Fruit fly (Drosophila melanogaster) whole organism, embryonic: ENCODE measurements around the gene Pxn.
A peak's percentile ranks its signal among the peaks of the same experiment; 100 is the strongest.

ENCODE experiments used
- Antp ChIP-seq: fragments of 200-800 bp; sonication (Bioruptor generic); optimal IDR thresholded peaks from 3 replicates; lab custom pipeline; 2016; ENCODE audit warnings: missing biosample characterization, missing genetic modification characterization
- CG10321 ChIP-seq: fragments of 200-800 bp; sonication (Bioruptor generic); IDR thresholded peaks from 2 replicates; pipeline ENCODE4 v1.3.6; 2022; ENCODE audit warnings: missing biosample characterization, missing genetic modification characterization
- CG11085 ChIP-seq: fragments of 200-800 bp; sonication (Bioruptor generic); IDR thresholded peaks from 2 replicates; pipeline ENCODE4 v1.3.6; 2022; ENCODE audit warnings: missing biosample characterization, missing genetic modification characterization
- CG11247 ChIP-seq: fragments of 200-800 bp; sonication (Bioruptor generic); IDR thresholded peaks from 2 replicates; pipeline ENCODE4 v1.3.6; 2022; ENCODE audit warnings: missing biosample characterization, missing genetic modification characterization
- CG11560 ChIP-seq: fragments of 200-800 bp; sonication (Bioruptor generic); IDR thresholded peaks from 3 replicates; pipeline ENCODE4 v1.3.6; 2022; ENCODE audit warnings: missing biosample characterization, missing genetic modification characterization
- CG12769 ChIP-seq: fragments of 200-800 bp; sonication (Bioruptor generic); optimal IDR thresholded peaks from 2 replicates; lab custom pipeline; 2019; ENCODE audit warnings: missing biosample characterization, mild to moderate bottlenecking, missing genetic modification characterization, moderate library complexity
- CG13624 ChIP-seq: fragments of 200-800 bp; sonication (Bioruptor generic); optimal IDR thresholded peaks from 2 replicates; lab custom pipeline; 2016; ENCODE audit warnings: missing biosample characterization, missing genetic modification characterization
- CG15514 ChIP-seq: fragments of 200-800 bp; sonication (Bioruptor generic); optimal IDR thresholded peaks from 3 replicates; lab custom pipeline; 2017; ENCODE audit warnings: missing biosample characterization, missing genetic modification characterization, mild to moderate bottlenecking, moderate library complexity, missing genetic modification reagents
- CG15696 ChIP-seq: fragments of 200-800 bp; sonication (Bioruptor generic); optimal IDR thresholded peaks from 2 replicates; lab custom pipeline; 2019; ENCODE audit warnings: missing biosample characterization, mild to moderate bottlenecking, missing genetic modification characterization, moderate library complexity
- CG18262 ChIP-seq: fragments of 200-800 bp; optimal IDR thresholded peaks from 3 replicates; lab custom pipeline; 2019; ENCODE audit warnings: missing biosample characterization, mild to moderate bottlenecking, missing genetic modification characterization, moderate library complexity
- CG2875 ChIP-seq: fragments of 200-800 bp; sonication (Bioruptor generic); optimal IDR thresholded peaks from 2 replicates; lab custom pipeline; 2017; ENCODE audit warnings: missing biosample characterization, mild to moderate bottlenecking, missing genetic modification characterization, missing genetic modification reagents
- CG2889 ChIP-seq: fragments of 200-800 bp; sonication (Bioruptor generic); IDR thresholded peaks from 3 replicates; pipeline ENCODE4 v1.3.6; 2022; ENCODE audit warnings: missing biosample characterization, missing genetic modification characterization
- CG31388 ChIP-seq: fragments of 200-800 bp; sonication (Bioruptor generic); optimal IDR thresholded peaks from 2 replicates; lab custom pipeline; 2016; ENCODE audit warnings: missing biosample characterization, missing genetic modification characterization
- CG42726 ChIP-seq: fragments of 200-800 bp; sonication (Bioruptor generic); IDR thresholded peaks from 2 replicates; pipeline ENCODE4 v1.3.6; 2022; ENCODE audit warnings: missing biosample characterization, missing genetic modification characterization; ENCODE audit not compliant: partially characterized antibody
- CG4617 ChIP-seq: fragments of 200-800 bp; sonication (Bioruptor generic); optimal IDR thresholded peaks from 3 replicates; lab custom pipeline; 2016; ENCODE audit warnings: missing biosample characterization, missing genetic modification characterization, borderline replicate concordance
- CG6254 ChIP-seq: fragments of 200-800 bp; sonication (Bioruptor generic); optimal IDR thresholded peaks from 3 replicates; lab custom pipeline; 2017; ENCODE audit warnings: mild to moderate bottlenecking, missing biosample characterization, missing genetic modification reagents, missing genetic modification characterization
- CG9215 ChIP-seq: fragments of 200-800 bp; sonication (Bioruptor generic); IDR thresholded peaks from 2 replicates; pipeline ENCODE4 v1.3.6; 2022; ENCODE audit warnings: missing biosample characterization, missing genetic modification characterization
- CG9797 ChIP-seq: fragments of 200-800 bp; sonication (Bioruptor generic); optimal IDR thresholded peaks from 3 replicates; lab custom pipeline; 2018; ENCODE audit warnings: missing biosample characterization, mild to moderate bottlenecking, missing genetic modification characterization
- Dp ChIP-seq: fragments of 200-800 bp; sonication (Bioruptor generic); optimal IDR thresholded peaks from 2 replicates; lab custom pipeline; 2018; ENCODE audit warnings: missing biosample characterization, mild to moderate bottlenecking, missing genetic modification characterization, moderate library complexity
- Ets97D ChIP-seq: fragments of 200-800 bp; sonication (Bioruptor generic); optimal IDR thresholded peaks from 3 replicates; lab custom pipeline; 2016; ENCODE audit warnings: missing biosample characterization, missing genetic modification characterization
- Hsf ChIP-seq: fragments of 200-800 bp; sonication (Bioruptor generic); optimal IDR thresholded peaks from 3 replicates; lab custom pipeline; 2016; ENCODE audit warnings: missing biosample characterization, missing genetic modification characterization
- Jarid2 ChIP-seq: fragments of 200-800 bp; sonication (Bioruptor generic); optimal IDR thresholded peaks from 3 replicates; lab custom pipeline; 2017; ENCODE audit warnings: mild to moderate bottlenecking, missing biosample characterization, missing genetic modification reagents, missing genetic modification characterization
- MBD-R2 ChIP-seq: fragments of 200-800 bp; sonication (Bioruptor generic); IDR thresholded peaks from 2 replicates; pipeline ENCODE4 v1.3.6; 2022; ENCODE audit warnings: missing biosample characterization, missing genetic modification characterization
- Ptx1 ChIP-seq: fragments of 200-800 bp; sonication (Bioruptor generic); IDR thresholded peaks from 2 replicates; pipeline ENCODE4 v1.3.6; 2022; ENCODE audit warnings: missing biosample characterization, missing genetic modification characterization
- Scr ChIP-seq: fragments of 200-800 bp; sonication (Bioruptor generic); IDR thresholded peaks from 2 replicates; pipeline ENCODE4 v1.3.6; 2022; ENCODE audit warnings: missing biosample characterization, missing genetic modification characterization; ENCODE audit not compliant: partially characterized antibody
- Sry-δ ChIP-seq: fragments of 200-800 bp; sonication (Bioruptor generic); optimal IDR thresholded peaks from 2 replicates; lab custom pipeline; 2016; ENCODE audit warnings: missing biosample characterization, missing genetic modification characterization
- TFAM ChIP-seq: fragments of 200-800 bp; sonication (Bioruptor generic); optimal IDR thresholded peaks from 2 replicates; lab custom pipeline; 2017; ENCODE audit warnings: missing biosample characterization, missing genetic modification characterization, inconsistent platforms
- al ChIP-seq: fragments of 200-800 bp; sonication (Bioruptor generic); IDR thresholded peaks from 2 replicates; pipeline ENCODE4 v1.3.6; 2022; ENCODE audit warnings: missing biosample characterization, missing genetic modification characterization
- ato ChIP-seq: fragments of 200-800 bp; sonication (Bioruptor generic); IDR thresholded peaks from 2 replicates; pipeline ENCODE4 v1.3.6; 2022; ENCODE audit warnings: missing biosample characterization, missing genetic modification characterization; ENCODE audit not compliant: partially characterized antibody
- cg ChIP-seq: fragments of 200-800 bp; sonication (Bioruptor generic); optimal IDR thresholded peaks from 3 replicates; lab custom pipeline; 2019; ENCODE audit warnings: missing biosample characterization, mild to moderate bottlenecking, missing genetic modification characterization, moderate library complexity
- ci ChIP-seq: fragments of 200-800 bp; sonication (Bioruptor generic); IDR thresholded peaks from 3 replicates; pipeline ENCODE4 v1.3.6; 2022; ENCODE audit warnings: missing biosample characterization, missing genetic modification characterization
- dan ChIP-seq: fragments of 200-800 bp; sonication (Bioruptor generic); IDR thresholded peaks from 2 replicates; pipeline ENCODE4 v1.3.6; 2022; ENCODE audit warnings: missing biosample characterization, missing genetic modification characterization
- dmrt99B ChIP-seq: fragments of 200-800 bp; sonication (Bioruptor generic); optimal IDR thresholded peaks from 2 replicates; lab custom pipeline; 2018; ENCODE audit warnings: missing biosample characterization, mild to moderate bottlenecking, missing genetic modification characterization, moderate library complexity
- hb ChIP-seq: fragments of 200-800 bp; sonication (Bioruptor generic); IDR thresholded peaks from 3 replicates; pipeline ENCODE4 v1.3.6; 2022; ENCODE audit warnings: missing biosample characterization, missing genetic modification characterization; ENCODE audit not compliant: partially characterized antibody
- jing ChIP-seq: fragments of 200-800 bp; sonication (Bioruptor generic); optimal IDR thresholded peaks from 2 replicates; lab custom pipeline; 2018; ENCODE audit warnings: missing biosample characterization, mild to moderate bottlenecking, missing genetic modification characterization
- kah ChIP-seq: fragments of 200-800 bp; sonication (Bioruptor generic); optimal IDR thresholded peaks from 2 replicates; lab custom pipeline; 2018; ENCODE audit warnings: missing biosample characterization, mild to moderate bottlenecking, missing genetic modification characterization
- kni ChIP-seq: fragments of 200-800 bp; sonication (Bioruptor generic); optimal IDR thresholded peaks from 3 replicates; lab custom pipeline; 2017; ENCODE audit warnings: mild to moderate bottlenecking, missing biosample characterization, missing genetic modification reagents, missing genetic modification characterization
- lbe ChIP-seq: fragments of 200-800 bp; sonication (Bioruptor generic); optimal IDR thresholded peaks from 2 replicates; lab custom pipeline; 2016; ENCODE audit warnings: missing biosample characterization, mild to moderate bottlenecking, missing genetic modification characterization
- mld ChIP-seq: fragments of 200-800 bp; sonication (Bioruptor generic); IDR thresholded peaks from 3 replicates; pipeline ENCODE4 v1.3.6; 2022; ENCODE audit warnings: missing biosample characterization, missing genetic modification characterization; ENCODE audit not compliant: partially characterized antibody
- nmo ChIP-seq: fragments of 200-800 bp; sonication (Bioruptor generic); optimal IDR thresholded peaks from 2 replicates; lab custom pipeline; 2018; ENCODE audit warnings: missing biosample characterization, mild to moderate bottlenecking, missing genetic modification characterization, moderate library complexity
- psq ChIP-seq: fragments of 200-800 bp; sonication (Bioruptor generic); optimal IDR thresholded peaks from 2 replicates; lab custom pipeline; 2017; ENCODE audit warnings: missing biosample characterization, missing genetic modification characterization
- pzg ChIP-seq: fragments of 200-800 bp; sonication (Bioruptor generic); optimal IDR thresholded peaks from 3 replicates; lab custom pipeline; 2018; ENCODE audit warnings: missing biosample characterization, mild to moderate bottlenecking, missing genetic modification characterization, moderate library complexity
- row ChIP-seq: fragments of 200-800 bp; sonication (Bioruptor generic); IDR thresholded peaks from 3 replicates; pipeline ENCODE4 v1.3.6; 2022; ENCODE audit warnings: missing biosample characterization, missing genetic modification characterization
- run ChIP-seq: fragments of 200-800 bp; sonication (Bioruptor generic); optimal IDR thresholded peaks from 3 replicates; lab custom pipeline; 2018; ENCODE audit warnings: missing biosample characterization, mild to moderate bottlenecking, missing genetic modification characterization
- schlank ChIP-seq: fragments of 200-800 bp; sonication (Bioruptor generic); optimal IDR thresholded peaks from 2 replicates; lab custom pipeline; 2018; ENCODE audit warnings: missing biosample characterization, mild to moderate bottlenecking, missing genetic modification characterization
- sens-2 ChIP-seq: fragments of 200-800 bp; sonication (Bioruptor generic); IDR thresholded peaks from 2 replicates; pipeline ENCODE4 v1.3.6; 2022; ENCODE audit warnings: missing biosample characterization, missing genetic modification characterization
- ttk ChIP-seq: fragments of 200-800 bp; sonication (Bioruptor generic); IDR thresholded peaks from 2 replicates; pipeline ENCODE4 v2.1.2; 2022; ENCODE audit warnings: missing biosample characterization, missing genetic modification characterization
- zfh2 ChIP-seq: fragments of 200-800 bp; sonication (Bioruptor generic); optimal IDR thresholded peaks from 2 replicates; lab custom pipeline; 2016; ENCODE audit warnings: missing biosample characterization, missing genetic modification characterization

The Pxn gene

dm6 chr3L:2589911-2590763, 39.7 kb downstream of the Pxn start (continued):
- TF ChIP-seq CG6254 (GFP tag; lab: Kevin White, UChicago) = peak; percentile 22
- peak; percentile 76 for TF ChIP-seq Ptx1 (GFP tag; lab: Robert Waterston, UW)
- no peak for TF ChIP-seq Dp (GFP tag; lab: Kevin White, UChicago)
- TF ChIP-seq CG9797 (GFP tag; lab: Kevin White, UChicago) = no peak
- peak; percentile 44 for TF ChIP-seq zfh2 (GFP tag; lab: Kevin White, UChicago)
- TF ChIP-seq Sry-δ (GFP tag; lab: Kevin White, UChicago) = peak; percentile 61
- TF ChIP-seq CG9215 = peak; percentile 53
- peak; percentile 84 for TF ChIP-seq CG15696
- peak; percentile 71 for TF ChIP-seq run (tag; lab: Kevin White, UChicago)
- peak; percentile 22 for TF ChIP-seq CG13624
- TF ChIP-seq Antp (GFP tag; lab: Kevin White, UChicago) = no peak
- peak; percentile 31; the same call in 1 of the 2 replicates for TF ChIP-seq CG11085 (GFP tag; lab: Robert Waterston, UW)
- peak; percentile 80 for TF ChIP-seq dmrt99B (tag; lab: Kevin White, UChicago)
- no peak for TF ChIP-seq Jarid2 (GFP tag; lab: Kevin White, UChicago)
- TF ChIP-seq CG11560 (tag; lab: Robert Waterston, UW) = no peak
- TF ChIP-seq CG2889 (GFP tag; lab: Robert Waterston, UW) = peak; percentile 64
- peak; percentile 93 for TF ChIP-seq row (GFP tag; lab: Robert Waterston, UW)
- peak; percentile 84 for TF ChIP-seq nmo (GFP tag; lab: Kevin White, UChicago)
- TF ChIP-seq cg (GFP tag; lab: Kevin White, UChicago) = peak; percentile 43
- peak; percentile 22 for TF ChIP-seq schlank (tag; lab: Kevin White, UChicago)
- TF ChIP-seq TFAM (GFP tag; lab: Kevin White, UChicago) = no peak
- TF ChIP-seq CG15514 (GFP tag; lab: Kevin White, UChicago) = peak; percentile 68
- no peak for TF ChIP-seq kah (GFP tag; lab: Kevin White, UChicago)
- no peak for TF ChIP-seq dan (GFP tag; lab: Robert Waterston, UW)
- TF ChIP-seq hb = no peak
- no peak for TF ChIP-seq Ets97D (GFP tag; lab: Kevin White, UChicago)
- peak; percentile 33; the same call in 1 of the 2 replicates for TF ChIP-seq MBD-R2
- TF ChIP-seq CG42726 = no peak
- no peak for TF ChIP-seq lbe (GFP tag; lab: Kevin White, UChicago)
- no peak for TF ChIP-seq sens-2 (GFP tag; lab: Robert Waterston, UW)
- no peak for TF ChIP-seq CG2875 (GFP tag; lab: Kevin White, UChicago)
- peak; percentile 32 for TF ChIP-seq psq (GFP tag; lab: Kevin White, UChicago)
- TF ChIP-seq CG18262 (tag; lab: Kevin White, UChicago) = no peak
- TF ChIP-seq Scr = peak; percentile 76
- TF ChIP-seq jing (GFP tag; lab: Kevin White, UChicago) = no peak
- no peak for TF ChIP-seq al (GFP tag; lab: Robert Waterston, UW)
- peak; percentile 42 for TF ChIP-seq kni
- no peak for TF ChIP-seq CG10321 (GFP tag; lab: Robert Waterston, UW)
- TF ChIP-seq CG11247 = peak; percentile 18; the same call in 1 of the 2 replicates
- TF ChIP-seq CG4617 (GFP tag; lab: Kevin White, UChicago) = peak; percentile 14
- peak; percentile 20; the same call in 1 of the 3 replicates for TF ChIP-seq mld
- TF ChIP-seq ci (GFP tag; lab: Robert Waterston, UW) = peak; percentile 61
- peak; percentile 38; the same call in 1 of the 2 replicates for TF ChIP-seq ttk
- TF ChIP-seq CG31388 (GFP tag; lab: Kevin White, UChicago) = peak; percentile 45
- peak; percentile 46 for TF ChIP-seq Hsf (GFP tag; lab: Kevin White, UChicago)
- peak; percentile 17 for TF ChIP-seq CG12769 (tag; lab: Kevin White, UChicago)
- no peak for TF ChIP-seq pzg (GFP tag; lab: Kevin White, UChicago)
- TF ChIP-seq ato (GFP tag; lab: Robert Waterston, UW) = no peak
